Fruit fly (Drosophila melanogaster) whole organism, prepupa: ENCODE results near the gene CG14132.
A peak's percentile ranks its signal among the peaks of the same experiment; 100 is the strongest.

Source experiments
- Blimp-1 ChIP-seq: fragments of 200-800 bp; sonication (Bioruptor generic); optimal IDR thresholded peaks from 3 replicates; lab custom pipeline; 2017; ENCODE audit warnings: missing biosample characterization, missing genetic modification characterization, mild to moderate bottlenecking, moderate library complexity, missing genetic modification reagents
- CG10631 ChIP-seq: fragments of 200-800 bp; sonication (Bioruptor generic); optimal IDR thresholded peaks from 2 replicates; lab custom pipeline; 2016; ENCODE audit warnings: missing biosample characterization, missing genetic modification characterization
- CG11294 ChIP-seq: fragments of 200-800 bp; sonication (Bioruptor generic); IDR thresholded peaks from 2 replicates; pipeline ENCODE4 v1.3.6; 2022; ENCODE audit warnings: missing biosample characterization, missing genetic modification characterization
- CG11762 ChIP-seq: fragments of 200-800 bp; sonication (Bioruptor generic); optimal IDR thresholded peaks from 3 replicates; lab custom pipeline; 2016; ENCODE audit warnings: missing biosample characterization, missing genetic modification characterization; ENCODE audit not compliant: insufficient read depth
- CG11902 ChIP-seq: fragments of 200-800 bp; sonication (Bioruptor generic); optimal IDR thresholded peaks from 3 replicates; lab custom pipeline; 2016; ENCODE audit warnings: missing biosample characterization, missing genetic modification characterization
- CG15336 ChIP-seq: fragments of 200-800 bp; sonication (Bioruptor generic); IDR thresholded peaks from 2 replicates; pipeline ENCODE4 v1.3.6; 2022; ENCODE audit warnings: missing biosample characterization, missing genetic modification characterization
- CG1621 ChIP-seq: fragments of 200-800 bp; sonication (Bioruptor generic); optimal IDR thresholded peaks from 3 replicates; lab custom pipeline; 2018; ENCODE audit warnings: missing biosample characterization, mild to moderate bottlenecking, missing genetic modification characterization
- CG16779 ChIP-seq: fragments of 200-800 bp; sonication (Bioruptor generic); optimal IDR thresholded peaks from 3 replicates; lab custom pipeline; 2017; ENCODE audit warnings: missing biosample characterization, mild to moderate bottlenecking, missing genetic modification characterization
- CG31627 ChIP-seq: fragments of 200-800 bp; sonication (Bioruptor generic); optimal IDR thresholded peaks from 3 replicates; lab custom pipeline; 2016; ENCODE audit warnings: missing biosample characterization, missing genetic modification characterization
- CG32006 ChIP-seq: fragments of 200-800 bp; sonication (Bioruptor generic); optimal IDR thresholded peaks from 3 replicates; lab custom pipeline; 2017; ENCODE audit warnings: missing biosample characterization, mild to moderate bottlenecking, missing genetic modification characterization
- CG34406 ChIP-seq: fragments of 200-800 bp; sonication (Bioruptor generic); optimal IDR thresholded peaks from 3 replicates; lab custom pipeline; 2016; ENCODE audit warnings: missing biosample characterization, missing genetic modification characterization
- CG3919 ChIP-seq: fragments of 200-800 bp; sonication (Bioruptor generic); optimal IDR thresholded peaks from 3 replicates; lab custom pipeline; 2016; ENCODE audit warnings: missing biosample characterization, missing genetic modification characterization
- CG6163 ChIP-seq: fragments of 200-800 bp; sonication (Bioruptor generic); IDR thresholded peaks from 3 replicates; pipeline ENCODE4 v1.3.6; 2022; ENCODE audit warnings: missing biosample characterization, missing genetic modification characterization
- CG6276 ChIP-seq: fragments of 200-800 bp; sonication (Bioruptor generic); optimal IDR thresholded peaks from 2 replicates; lab custom pipeline; 2017; ENCODE audit warnings: missing biosample characterization, mild to moderate bottlenecking, missing genetic modification characterization
- CG6792 ChIP-seq: fragments of 200-800 bp; sonication (Bioruptor generic); optimal IDR thresholded peaks from 3 replicates; lab custom pipeline; 2016; ENCODE audit warnings: missing biosample characterization, missing genetic modification characterization
- CG6808 ChIP-seq: fragments of 200-800 bp; sonication (Bioruptor generic); optimal IDR thresholded peaks from 3 replicates; lab custom pipeline; 2017; ENCODE audit warnings: missing biosample characterization, missing genetic modification characterization, mild to moderate bottlenecking, moderate library complexity, missing genetic modification reagents
- CG6854 ChIP-seq: fragments of 200-800 bp; sonication (Bioruptor generic); optimal IDR thresholded peaks from 2 replicates; lab custom pipeline; 2017; ENCODE audit warnings: missing biosample characterization, mild to moderate bottlenecking, missing genetic modification characterization
- CG7368 ChIP-seq: fragments of 200-800 bp; sonication (Bioruptor generic); optimal IDR thresholded peaks from 3 replicates; lab custom pipeline; 2016; ENCODE audit warnings: missing biosample characterization, missing genetic modification characterization
- CG8119 ChIP-seq: fragments of 200-800 bp; sonication (Bioruptor generic); IDR thresholded peaks from 3 replicates; pipeline ENCODE4 v1.3.6; 2022; ENCODE audit warnings: missing biosample characterization, missing genetic modification characterization
- CG8319 ChIP-seq: fragments of 200-800 bp; sonication (Bioruptor generic); optimal IDR thresholded peaks from 3 replicates; lab custom pipeline; 2016; ENCODE audit warnings: missing biosample characterization, missing genetic modification characterization
- CG8632 ChIP-seq: fragments of 200-800 bp; sonication (Bioruptor generic); optimal IDR thresholded peaks from 3 replicates; lab custom pipeline; 2016; ENCODE audit warnings: missing biosample characterization, missing genetic modification characterization
- CG9139 ChIP-seq: fragments of 200-800 bp; sonication (Bioruptor generic); optimal IDR thresholded peaks from 3 replicates; lab custom pipeline; 2017; ENCODE audit warnings: missing biosample characterization, mild to moderate bottlenecking, missing genetic modification characterization
- Eip75B ChIP-seq: fragments of 200-800 bp; sonication (Bioruptor generic); optimal IDR thresholded peaks from 3 replicates; lab custom pipeline; 2016; ENCODE audit warnings: missing biosample characterization, missing genetic modification characterization
- Eip78C ChIP-seq: fragments of 200-800 bp; sonication (Bioruptor generic); peaks from one replicate; lab custom pipeline; 2016; ENCODE audit warnings: missing biosample characterization, missing genetic modification characterization
- Eip93F ChIP-seq: fragments of 200-800 bp; sonication (Bioruptor generic); optimal IDR thresholded peaks from 2 replicates; lab custom pipeline; 2016; ENCODE audit warnings: missing biosample characterization, mild to moderate bottlenecking, missing genetic modification characterization
- Ets21C ChIP-seq: fragments of 200-800 bp; sonication (Bioruptor generic); optimal IDR thresholded peaks from 3 replicates; lab custom pipeline; 2016; ENCODE audit warnings: missing biosample characterization, missing genetic modification characterization
- Ets96B ChIP-seq: fragments of 200-800 bp; optimal IDR thresholded peaks from 2 replicates; lab custom pipeline; 2019; ENCODE audit warnings: missing biosample characterization, mild to moderate bottlenecking, missing genetic modification characterization, moderate library complexity
- Gug ChIP-seq: fragments of 200-800 bp; sonication (Bioruptor generic); IDR thresholded peaks from 2 replicates; pipeline ENCODE4 v1.3.6; 2022; ENCODE audit warnings: missing biosample characterization, missing genetic modification characterization
- Hr38 ChIP-seq: sonication (Bioruptor generic); optimal IDR thresholded peaks from 2 replicates; lab custom pipeline; 2016; ENCODE audit warnings: missing biosample characterization, missing genetic modification characterization
- Hr4 ChIP-seq: fragments of 200-800 bp; sonication (Bioruptor generic); optimal IDR thresholded peaks from 3 replicates; lab custom pipeline; 2016; ENCODE audit warnings: missing biosample characterization, missing genetic modification characterization
- Lpt ChIP-seq: fragments of 200-800 bp; sonication (Bioruptor generic); optimal IDR thresholded peaks from 3 replicates; lab custom pipeline; 2016; ENCODE audit warnings: missing biosample characterization, missing genetic modification characterization
- Met ChIP-seq: fragments of 200-800 bp; sonication (Bioruptor generic); optimal IDR thresholded peaks from 3 replicates; lab custom pipeline; 2016; ENCODE audit warnings: missing biosample characterization, missing genetic modification characterization
- OdsH ChIP-seq: fragments of 200-800 bp; sonication (Bioruptor generic); optimal IDR thresholded peaks from 3 replicates; lab custom pipeline; 2016; ENCODE audit warnings: missing biosample characterization, missing genetic modification characterization
- Smox ChIP-seq: fragments of 200-800 bp; sonication (Bioruptor generic); optimal IDR thresholded peaks from 3 replicates; lab custom pipeline; 2016; ENCODE audit warnings: missing biosample characterization, missing genetic modification characterization
- Sox102F ChIP-seq: fragments of 200-800 bp; sonication (Bioruptor generic); optimal IDR thresholded peaks from 2 replicates; lab custom pipeline; 2016; ENCODE audit warnings: missing biosample characterization, mild to moderate bottlenecking, missing genetic modification characterization
- Sox14 ChIP-seq: fragments of 200-800 bp; sonication (Bioruptor generic); optimal IDR thresholded peaks from 3 replicates; lab custom pipeline; 2016; ENCODE audit warnings: missing biosample characterization, missing genetic modification characterization
- Sox15 ChIP-seq: fragments of 200-800 bp; sonication (Bioruptor generic); optimal IDR thresholded peaks from 3 replicates; lab custom pipeline; 2016; ENCODE audit warnings: missing biosample characterization, missing genetic modification characterization
- achi ChIP-seq: fragments of 200-800 bp; sonication (Bioruptor generic); optimal IDR thresholded peaks from 3 replicates; lab custom pipeline; 2016; ENCODE audit warnings: missing biosample characterization, missing genetic modification characterization
- dac ChIP-seq: fragments of 200-800 bp; sonication (Bioruptor generic); optimal IDR thresholded peaks from 2 replicates; lab custom pipeline; 2017; ENCODE audit warnings: missing biosample characterization, mild to moderate bottlenecking, missing genetic modification characterization
- dsx ChIP-seq: fragments of 200-800 bp; optimal IDR thresholded peaks from 3 replicates; lab custom pipeline; 2019; ENCODE audit warnings: missing biosample characterization, mild to moderate bottlenecking, missing genetic modification characterization, moderate library complexity; ENCODE audit not compliant: poor library complexity, severe bottlenecking
- eg ChIP-seq: fragments of 200-800 bp; sonication (Bioruptor generic); IDR thresholded peaks from 3 replicates; pipeline ENCODE4 v1.3.6; 2022; ENCODE audit warnings: missing biosample characterization, missing genetic modification characterization
- esn ChIP-seq: fragments of 200-800 bp; sonication (Bioruptor generic); optimal IDR thresholded peaks from 2 replicates; lab custom pipeline; 2016; ENCODE audit warnings: missing biosample characterization, mild to moderate bottlenecking, missing genetic modification characterization, moderate library complexity
- fd85E ChIP-seq: fragments of 200-800 bp; sonication (Bioruptor generic); optimal IDR thresholded peaks from 3 replicates; lab custom pipeline; 2016; ENCODE audit warnings: missing biosample characterization, missing genetic modification characterization
- fkh ChIP-seq: fragments of 200-800 bp; sonication (Bioruptor generic); optimal IDR thresholded peaks from 3 replicates; lab custom pipeline; 2017; ENCODE audit warnings: missing biosample characterization, mild to moderate bottlenecking, missing genetic modification characterization, moderate library complexity
- lz ChIP-seq: fragments of 200-800 bp; sonication (Bioruptor generic); optimal IDR thresholded peaks from 3 replicates; lab custom pipeline; 2016; ENCODE audit warnings: missing biosample characterization, missing genetic modification characterization
- net ChIP-seq: fragments of 200-800 bp; sonication (Bioruptor generic); optimal IDR thresholded peaks from 3 replicates; lab custom pipeline; 2016; ENCODE audit warnings: missing biosample characterization, missing genetic modification characterization
- salr ChIP-seq, 2 experiments: fragments of 200-800 bp; sonication (Bioruptor generic); optimal IDR thresholded peaks; 3 replicates each; lab custom pipeline; 2016 to 2018; ENCODE audit warnings: missing biosample characterization in 2 of 2, missing genetic modification characterization in 2 of 2, mild to moderate bottlenecking in 1 of 2
- spab ChIP-seq: fragments of 200-800 bp; sonication (Bioruptor generic); optimal IDR thresholded peaks from 2 replicates; lab custom pipeline; 2017; ENCODE audit warnings: missing biosample characterization, mild to moderate bottlenecking, missing genetic modification characterization, missing genetic modification reagents
- ss ChIP-seq, 2 experiments: fragments of 200-800 bp; sonication (Bioruptor generic); optimal IDR thresholded peaks; 2 replicates in 1 of 2; 3 replicates in 1 of 2; lab custom pipeline; 2017 to 2018; ENCODE audit warnings: mild to moderate bottlenecking in 2 of 2, missing biosample characterization in 2 of 2, missing genetic modification characterization in 2 of 2, moderate library complexity in 1 of 2
- svp ChIP-seq: fragments of 200-800 bp; sonication (Bioruptor generic); peaks from one replicate; lab custom pipeline; 2016; ENCODE audit warnings: missing biosample characterization, missing genetic modification characterization
- topi ChIP-seq: fragments of 200-800 bp; sonication (Bioruptor generic); optimal IDR thresholded peaks from 3 replicates; lab custom pipeline; 2016; ENCODE audit warnings: missing biosample characterization, missing genetic modification characterization
- vri ChIP-seq: fragments of 200-800 bp; sonication (Bioruptor generic); optimal IDR thresholded peaks from 3 replicates; lab custom pipeline; 2016; ENCODE audit warnings: missing biosample characterization, mild to moderate bottlenecking, missing genetic modification characterization

The CG14132 gene

dm6 chr3L:11707978-11708632, 7.0 kb downstream of the CG14132 start, which contains the start of gene CG11658:
Gene CG11658 (minus strand): TSS chr3L:11708553.
- no peak for TF ChIP-seq Hr4
- peak; percentile 37 for TF ChIP-seq vri (GFP tag; lab: Kevin White, UChicago)
- TF ChIP-seq CG31627 (GFP tag; lab: Kevin White, UChicago) = no peak
- no peak for TF ChIP-seq CG10631
- no peak for TF ChIP-seq CG11294 (GFP tag; lab: Robert Waterston, UW)
- no peak for TF ChIP-seq lz (GFP tag; lab: Kevin White, UChicago)
- peak; percentile 6 for TF ChIP-seq fd85E (GFP tag; lab: Kevin White, UChicago)
- no peak for TF ChIP-seq esn (GFP tag; lab: Kevin White, UChicago)
- no peak for TF ChIP-seq Sox15 (GFP tag; lab: Kevin White, UChicago)
- no peak for TF ChIP-seq CG34406 (GFP tag; lab: Kevin White, UChicago)
- peak; percentile 60 for TF ChIP-seq CG15336 (GFP tag; lab: Robert Waterston, UW)
- TF ChIP-seq Eip78C (GFP tag; lab: Kevin White, UChicago) = peak; percentile 40
- peak; percentile 48; the same call in 2 of the 3 replicates for TF ChIP-seq CG8119 (GFP tag; lab: Robert Waterston, UW)
- peak; percentile 57 for TF ChIP-seq CG16779 (tag; lab: Kevin White, UChicago)
- peak; percentile 64 to 85 for TF ChIP-seq ss (GFP tag; optimal IDR thresholded peaks at IDR 0.05; lab: Kevin White, UChicago)
- no peak for TF ChIP-seq CG8632
- no peak for TF ChIP-seq CG7368 (GFP tag; lab: Kevin White, UChicago)
- peak; percentile 26 for TF ChIP-seq CG6854 (GFP tag; lab: Kevin White, UChicago)
- TF ChIP-seq Blimp-1 (GFP tag; lab: Kevin White, UChicago) = no peak
- TF ChIP-seq Sox14 = no peak
- no peak for TF ChIP-seq Smox (GFP tag; lab: Kevin White, UChicago)
- no peak for TF ChIP-seq dac (GFP tag; lab: Kevin White, UChicago)
- TF ChIP-seq spab (GFP tag; lab: Kevin White, UChicago) = no peak
- no peak for TF ChIP-seq CG32006 (GFP tag; lab: Kevin White, UChicago)
- no peak for TF ChIP-seq CG8319 (GFP tag; lab: Kevin White, UChicago)
- TF ChIP-seq fkh = peak; percentile 39
- TF ChIP-seq Gug (GFP tag; lab: Robert Waterston, UW) = no peak
- no peak for TF ChIP-seq OdsH (GFP tag; lab: Kevin White, UChicago)
- TF ChIP-seq salr (GFP tag; optimal IDR thresholded peaks at IDR 0.05; lab: Kevin White, UChicago) = peak in 1 of 2 experiments; percentile 4
- TF ChIP-seq achi = no peak
- no peak for TF ChIP-seq Hr38
- peak; percentile 68; the same call in 2 of the 3 replicates for TF ChIP-seq eg
- TF ChIP-seq Lpt (GFP tag; lab: Kevin White, UChicago) = peak; percentile 42
- TF ChIP-seq Eip93F (GFP tag; lab: Kevin White, UChicago) = no peak
- TF ChIP-seq Met (GFP tag; lab: Kevin White, UChicago) = no peak
- no peak for TF ChIP-seq CG11762 (GFP tag; lab: Kevin White, UChicago)
- TF ChIP-seq CG9139 (GFP tag; lab: Kevin White, UChicago) = peak; percentile 33
- no peak for TF ChIP-seq Sox102F (GFP tag; lab: Kevin White, UChicago)
- TF ChIP-seq Ets21C (GFP tag; lab: Kevin White, UChicago) = no peak
- no peak for TF ChIP-seq CG6792
- no peak for TF ChIP-seq Eip75B (GFP tag; lab: Kevin White, UChicago)
- TF ChIP-seq net (GFP tag; lab: Kevin White, UChicago) = no peak
- peak; percentile 12 for TF ChIP-seq CG6276
- TF ChIP-seq CG1621 (tag; lab: Kevin White, UChicago) = no peak
- peak; percentile 39 for TF ChIP-seq Ets96B (tag; lab: Kevin White, UChicago)
- TF ChIP-seq dsx (GFP tag; lab: Kevin White, UChicago) = peak; percentile 11
- peak; percentile 29 for TF ChIP-seq CG6808 (GFP tag; lab: Kevin White, UChicago)
- peak; percentile 77 for TF ChIP-seq CG6163
- TF ChIP-seq topi = no peak
- no peak for TF ChIP-seq svp (GFP tag; lab: Kevin White, UChicago)
- no peak for TF ChIP-seq CG3919 (GFP tag; lab: Kevin White, UChicago)
- no peak for TF ChIP-seq CG11902 (GFP tag; lab: Kevin White, UChicago)
